Worm (Caenorhabditis elegans): ENCODE results near the gene nhr-232.

DNA sequence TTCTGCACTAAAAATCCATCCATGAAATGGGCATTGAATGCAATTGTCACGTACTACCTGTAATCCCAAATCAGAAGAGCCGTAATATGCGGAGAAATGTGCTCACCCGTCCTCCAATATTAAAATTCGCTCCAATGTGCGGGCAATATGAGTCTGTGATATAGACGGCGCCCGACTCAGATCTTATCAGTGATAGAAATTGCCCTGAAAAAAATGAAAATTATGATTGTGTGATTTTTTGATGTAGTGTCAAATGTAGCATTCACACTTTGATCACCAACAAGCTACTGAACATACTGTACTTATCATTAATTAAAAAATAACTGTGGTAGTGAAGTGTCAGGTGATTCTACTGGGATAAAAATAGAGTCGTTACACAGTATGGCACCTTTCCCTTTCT is 31.4 kb upstream of the nhr-232 start:
- no peak for TF ChIP-seq flt-1 (GFP tag; IDR thresholded peaks at IDR 0.05)
- TF ChIP-seq tab-1 (GFP tag; IDR thresholded peaks at IDR 0.05), result no peak
- no peak for TF ChIP-seq ztf-29 (GFP tag; IDR thresholded peaks at IDR 0.05)
- no peak for TF ChIP-seq cog-1 (tag; optimal IDR thresholded peaks at IDR 0.05)
- no peak for TF ChIP-seq med-1 (GFP tag; optimal IDR thresholded peaks at IDR 0.05; ENCODE audit: insufficient read depth)
- no peak for TF ChIP-seq T22C8.4 (GFP tag; IDR thresholded peaks at IDR 0.05)
- no peak for TF ChIP-seq ref-1 (GFP tag; conservative IDR thresholded peaks at IDR 0.05)

All from whole organism, midembryonic.